Fruit fly (Drosophila melanogaster): ENCODE results near the gene CG45067.
A peak's percentile ranks its signal among the peaks of the same experiment; 100 is the strongest.

Gene CG45067

dm6 chr3L:3078398-3079155, 35.7 kb downstream of the CG45067 start (continued):
- TF ChIP-seq CG16779 (GFP tag; IDR thresholded peaks at IDR 0.05) (no peak), cg (GFP tag; optimal IDR thresholded peaks at IDR 0.05) (no peak), tna (GFP tag; IDR thresholded peaks at IDR 0.05; ENCODE audit: partially characterized antibody) (no peak), Lim3 (GFP tag; IDR thresholded peaks at IDR 0.05) (no peak), CG14014 (GFP tag; IDR thresholded peaks at IDR 0.05) (peak; percentile 61; the same call in 1 of the 2 replicates), jigr1 (GFP tag; IDR thresholded peaks at IDR 0.05) (no peak), CG4328 (GFP tag; optimal IDR thresholded peaks at IDR 0.05) (peak; percentile 46), Rx (GFP tag; IDR thresholded peaks at IDR 0.05) (peak; percentile 9; the same call in 1 of the 2 replicates), yki (optimal IDR thresholded peaks at IDR 0.05) (no peak), gro (GFP tag; optimal IDR thresholded peaks at IDR 0.05) (no peak), CG10267 (tag; optimal IDR thresholded peaks at IDR 0.05) (peak; percentile 20), jing (GFP tag; optimal IDR thresholded peaks at IDR 0.05) (no peak), Sox102F (GFP tag; optimal IDR thresholded peaks at IDR 0.05) (peak; percentile 48), CG11247 (GFP tag; IDR thresholded peaks at IDR 0.05) (no peak), CG2116 (GFP tag; optimal IDR thresholded peaks at IDR 0.05) (no peak), CG7372 (GFP tag; IDR thresholded peaks at IDR 0.05) (no peak), HLH4C (GFP tag; IDR thresholded peaks at IDR 0.05; ENCODE audit: partially characterized antibody) (no peak), gt (GFP tag; IDR thresholded peaks at IDR 0.05) (no peak), PHDP (tag; optimal IDR thresholded peaks at IDR 0.05) (peak; percentile 22), seq (GFP tag; IDR thresholded peaks at IDR 0.05) (0 out of 2 replicates have a peak, but pooled peaks have one; percentile 41), Ets97D (GFP tag; optimal IDR thresholded peaks at IDR 0.05) (no peak), Hr51 (GFP tag; optimal IDR thresholded peaks at IDR 0.05) (peak in 1 of 2 experiments; percentile 47), Optix (GFP tag; IDR thresholded peaks at IDR 0.05) (no peak), crp (GFP tag; optimal IDR thresholded peaks at IDR 0.05) (no peak), CG34224 (GFP tag; IDR thresholded peaks at IDR 0.05; ENCODE audit: partially characterized antibody) (no peak), zfh2 (GFP tag; optimal IDR thresholded peaks at IDR 0.05) (no peak), CG10654 (GFP tag; optimal IDR thresholded peaks at IDR 0.05) (no peak), Hr3 (GFP tag; optimal IDR thresholded peaks at IDR 0.05) (no peak), CG1832 (GFP tag; optimal IDR thresholded peaks at IDR 0.05) (no peak), CG4730 (GFP tag; IDR thresholded peaks at IDR 0.05) (no peak), otp (GFP tag; IDR thresholded peaks at IDR 0.05) (peak; percentile 23; the same call in 1 of the 3 replicates), HLH3B (GFP tag; IDR thresholded peaks at IDR 0.05) (peak; percentile 4; the same call in 1 of the 2 replicates), ac (GFP tag; optimal IDR thresholded peaks at IDR 0.05) (no peak), CG13894 (tag; optimal IDR thresholded peaks at IDR 0.05) (peak; percentile 34), sisA (GFP tag; IDR thresholded peaks at IDR 0.05) (no peak), CG18262 (tag; optimal IDR thresholded peaks at IDR 0.05) (peak; percentile 52), NC2α (GFP tag; optimal IDR thresholded peaks at IDR 0.05) (no peak), CG12071 (GFP tag; optimal IDR thresholded peaks at IDR 0.05) (peak; percentile 81), CG11093 (GFP tag; IDR thresholded peaks at IDR 0.05) (0 out of 3 replicates have a peak, but pooled peaks have one; percentile 20), Six4 (GFP tag; optimal IDR thresholded peaks at IDR 0.05) (peak; percentile 20), sc (optimal IDR thresholded peaks at IDR 0.05) (no peak), sc (GFP tag; optimal IDR thresholded peaks at IDR 0.05) (no peak), ci (GFP tag; IDR thresholded peaks at IDR 0.05) (peak; percentile 58; the same call in 1 of the 3 replicates), CG3407 (GFP tag; optimal IDR thresholded peaks at IDR 0.05) (peak; percentile 33), br (optimal IDR thresholded peaks at IDR 0.05) (no peak), CG4707 (GFP tag; optimal IDR thresholded peaks at IDR 0.05) (no peak), lilli (GFP tag; optimal IDR thresholded peaks at IDR 0.05) (peak; percentile 26), usp (GFP tag; optimal IDR thresholded peaks at IDR 0.05) (no peak), lmd (GFP tag; IDR thresholded peaks at IDR 0.05) (peak; percentile 44; the same call in 1 of the 2 replicates), sd (tag; optimal IDR thresholded peaks at IDR 0.05) (peak; percentile 47)

Data from whole organism, embryonic.